Worm (Caenorhabditis elegans) whole organism, L4 larva: ENCODE data around the gene F07A11.1.

Experiments
- F10B5.3 ChIP-seq: sonication (generic microtip); optimal IDR thresholded peaks from 2 replicates; lab custom pipeline; 2016; ENCODE audit warnings: mild to moderate bottlenecking, missing genetic modification characterization, missing compliant biosample characterization
- F26F4.8 ChIP-seq: fragments of 200-800 bp; sonication (Bioruptor generic); conservative IDR thresholded peaks from 2 replicates; pipeline ENCODE4 v1.3.6; 2022; ENCODE audit warnings: missing genetic modification characterization, missing compliant biosample characterization
- F44E2.7 ChIP-seq: fragments of 200-800 bp; sonication (Bioruptor generic); IDR thresholded peaks from 2 replicates; pipeline ENCODE4 v2.1.2; 2022; ENCODE audit warnings: missing genetic modification characterization, missing compliant biosample characterization
- F49E8.2 ChIP-seq: sonication (generic microtip); optimal IDR thresholded peaks from 2 replicates; lab custom pipeline; 2016; ENCODE audit warnings: missing compliant biosample characterization, mild to moderate bottlenecking, missing genetic modification characterization, borderline replicate concordance
- Y48G9A.11 ChIP-seq: fragments of 200-800 bp; sonication (Bioruptor generic); IDR thresholded peaks from 2 replicates; pipeline ENCODE4 v1.3.6; 2022; ENCODE audit warnings: missing genetic modification reagents, missing genetic modification characterization, missing compliant biosample characterization
- ama-1 ChIP-seq: fragments of 150-350 bp; optimal IDR thresholded peaks from 2 replicates; lab custom pipeline; 2014; ENCODE audit warnings: inconsistent platforms, mixed read lengths
- ceh-32 ChIP-seq: sonication (generic microtip); optimal IDR thresholded peaks from 2 replicates; lab custom pipeline; 2016; ENCODE audit warnings: mild to moderate bottlenecking, missing genetic modification characterization, missing compliant biosample characterization; ENCODE audit not compliant: poor library complexity
- ceh-82 ChIP-seq: sonication (generic microtip); optimal IDR thresholded peaks from 2 replicates; lab custom pipeline; 2017; ENCODE audit warnings: missing biosample characterization, missing genetic modification characterization
- daf-16 ChIP-seq, 3 experiments: sonication (generic microtip); optimal IDR thresholded peaks; 2 replicates each; lab custom pipeline; 2016 to 2017; ENCODE audit warnings: missing genetic modification characterization in 3 of 3, missing genetic modification reagents in 3 of 3, mild to moderate bottlenecking in 2 of 3, missing compliant biosample characterization in 2 of 3, missing biosample characterization in 1 of 3, moderate library complexity in 1 of 3
- daf-19 ChIP-seq: fragments of 200-800 bp; sonication (Bioruptor generic); conservative IDR thresholded peaks from 2 replicates; pipeline ENCODE4 v1.3.6; 2022; ENCODE audit warnings: missing genetic modification characterization, missing compliant biosample characterization
- daf-8 ChIP-seq: fragments of 200-800 bp; sonication (Bioruptor generic); IDR thresholded peaks from 2 replicates; pipeline ENCODE4 v1.3.6; 2022; ENCODE audit warnings: missing genetic modification characterization, missing compliant biosample characterization
- dmd-6 ChIP-seq: fragments of 200-800 bp; sonication (Bioruptor generic); IDR thresholded peaks from 2 replicates; pipeline ENCODE4 v1.3.6; 2022; ENCODE audit warnings: missing genetic modification reagents, missing genetic modification characterization, missing compliant biosample characterization
- dmd-9 ChIP-seq: fragments of 200-800 bp; sonication (Bioruptor generic); IDR thresholded peaks from 2 replicates; pipeline ENCODE4 v1.3.6; 2022; ENCODE audit warnings: missing genetic modification reagents, missing genetic modification characterization, missing compliant biosample characterization
- dpl-1 ChIP-seq: fragments of 150-350 bp; optimal IDR thresholded peaks from 2 replicates; lab custom pipeline; 2014; ENCODE audit warnings: missing biosample characterization, missing genetic modification reagents, missing genetic modification characterization
- duxl-1 ChIP-seq: sonication (generic microtip); optimal IDR thresholded peaks from 2 replicates; lab custom pipeline; 2016; ENCODE audit warnings: mild to moderate bottlenecking, missing genetic modification characterization, moderate library complexity, missing compliant biosample characterization; ENCODE audit not compliant: poor library complexity
- egl-43 ChIP-seq: fragments of 200-800 bp; sonication (Bioruptor generic); IDR thresholded peaks from 2 replicates; pipeline ENCODE4 v1.3.6; 2022; ENCODE audit warnings: missing genetic modification reagents, missing genetic modification characterization, missing compliant biosample characterization
- fos-1 ChIP-seq: fragments of 150-350 bp; optimal IDR thresholded peaks from 2 replicates; lab custom pipeline; 2014; ENCODE audit warnings: missing biosample characterization, missing genetic modification characterization
- hlh-11 ChIP-seq: fragments of 200-800 bp; sonication (Bioruptor generic); optimal IDR thresholded peaks from 2 replicates; lab custom pipeline; 2018; ENCODE audit warnings: mild to moderate bottlenecking, missing genetic modification characterization, missing compliant biosample characterization
- hmg-1.1 ChIP-seq: fragments of 200-800 bp; sonication (Bioruptor generic); IDR thresholded peaks from 2 replicates; pipeline ENCODE4 v1.3.6; 2022; ENCODE audit warnings: missing genetic modification reagents, missing genetic modification characterization, missing compliant biosample characterization
- jun-1 ChIP-seq: fragments of 150-350 bp; optimal IDR thresholded peaks from 2 replicates; lab custom pipeline; 2014; ENCODE audit warnings: missing biosample characterization, missing genetic modification reagents, missing genetic modification characterization
- lim-7 ChIP-seq: fragments of 200-800 bp; sonication (Bioruptor generic); IDR thresholded peaks from 2 replicates; pipeline ENCODE4 v1.3.6; 2022; ENCODE audit warnings: missing genetic modification characterization, missing compliant biosample characterization
- lin-1 ChIP-seq: fragments of 200-800 bp; sonication (Bioruptor generic); IDR thresholded peaks from 2 replicates; pipeline ENCODE4 v1.3.6; 2022; ENCODE audit warnings: missing genetic modification reagents, missing genetic modification characterization, missing compliant biosample characterization
- lin-13 ChIP-seq: fragments of 150-350 bp; optimal IDR thresholded peaks from 2 replicates; lab custom pipeline; 2014; ENCODE audit warnings: missing biosample characterization, missing genetic modification reagents, missing genetic modification characterization
- lin-38 ChIP-seq: fragments of 200-800 bp; sonication (Bioruptor generic); IDR thresholded peaks from 2 replicates; pipeline ENCODE4 v1.3.6; 2022; ENCODE audit warnings: missing genetic modification reagents, missing genetic modification characterization, missing compliant biosample characterization
- lsy-2 ChIP-seq, 2 experiments: fragments of 150-350 bp in 1 of 2; sonication (generic microtip) in 1 of 2; optimal IDR thresholded peaks; 2 replicates each; lab custom pipeline; 2014 to 2017; ENCODE audit warnings: missing biosample characterization in 2 of 2, missing genetic modification characterization in 2 of 2
- mdl-1 ChIP-seq, 2 experiments: fragments of 150-350 bp in 1 of 2; sonication (generic microtip) in 1 of 2; optimal IDR thresholded peaks; 2 replicates each; lab custom pipeline; 2014 to 2017; ENCODE audit warnings: missing biosample characterization in 2 of 2, missing genetic modification characterization in 2 of 2
- mdt-29 ChIP-seq: fragments of 200-800 bp; sonication (Bioruptor generic); IDR thresholded peaks from 2 replicates; pipeline ENCODE4 v1.3.6; 2022; ENCODE audit warnings: missing genetic modification reagents, missing genetic modification characterization, missing compliant biosample characterization
- mes-2 ChIP-seq: sonication (generic microtip); optimal IDR thresholded peaks from 2 replicates; lab custom pipeline; 2016; ENCODE audit warnings: missing genotype, mild to moderate bottlenecking, missing genetic modification characterization, missing compliant biosample characterization; ENCODE audit not compliant: poor library complexity, severe bottlenecking
- nhr-11 ChIP-seq: fragments of 150-350 bp; optimal IDR thresholded peaks from 2 replicates; lab custom pipeline; 2014; ENCODE audit warnings: missing biosample characterization, missing genetic modification characterization
- nhr-111 ChIP-seq: fragments of 200-800 bp; sonication (Bioruptor generic); optimal IDR thresholded peaks from 2 replicates; lab custom pipeline; 2018; ENCODE audit warnings: mild to moderate bottlenecking, missing genetic modification characterization, missing compliant biosample characterization
- nhr-25 ChIP-seq: sonication (generic microtip); optimal IDR thresholded peaks from 2 replicates; lab custom pipeline; 2017; ENCODE audit warnings: missing genetic modification characterization, mild to moderate bottlenecking, missing compliant biosample characterization, antibody characterized with exemption, moderate library complexity, borderline replicate concordance; ENCODE audit not compliant: insufficient read depth
- nhr-41 ChIP-seq: fragments of 200-800 bp; sonication (Bioruptor generic); IDR thresholded peaks from 2 replicates; pipeline ENCODE4 v1.3.6; 2022; ENCODE audit warnings: missing genetic modification reagents, missing genetic modification characterization, missing compliant biosample characterization
- nhr-42 ChIP-seq: fragments of 200-800 bp; sonication (Bioruptor generic); IDR thresholded peaks from 2 replicates; pipeline ENCODE4 v1.3.6; 2022; ENCODE audit warnings: missing genetic modification characterization, missing compliant biosample characterization
- nhr-48 ChIP-seq: sonication (generic microtip); optimal IDR thresholded peaks from 2 replicates; lab custom pipeline; 2016; ENCODE audit warnings: mild to moderate bottlenecking, missing genetic modification characterization, missing compliant biosample characterization
- nhr-6 ChIP-seq: fragments of 150-350 bp; optimal IDR thresholded peaks from 2 replicates; lab custom pipeline; 2014; ENCODE audit warnings: missing biosample characterization, missing genetic modification characterization
- nhr-76 ChIP-seq: fragments of 150-350 bp; optimal IDR thresholded peaks from 2 replicates; lab custom pipeline; 2014; ENCODE audit warnings: missing biosample characterization, missing genetic modification characterization
- php-3 ChIP-seq: fragments of 200-800 bp; sonication (Bioruptor generic); IDR thresholded peaks from 2 replicates; pipeline ENCODE4 v1.3.6; 2022; ENCODE audit warnings: missing genetic modification reagents, missing genetic modification characterization, missing compliant biosample characterization
- skn-1 ChIP-seq: fragments of 150-350 bp; optimal IDR thresholded peaks from 2 replicates; lab custom pipeline; 2014; ENCODE audit warnings: missing biosample characterization, missing genetic modification characterization
- snpc-1.2 ChIP-seq: fragments of 200-800 bp; sonication (Bioruptor generic); IDR thresholded peaks from 2 replicates; pipeline ENCODE4 v1.3.6; 2022; ENCODE audit warnings: missing genetic modification reagents, missing genetic modification characterization, missing compliant biosample characterization
- spr-1 ChIP-seq: sonication (generic microtip); optimal IDR thresholded peaks from 2 replicates; lab custom pipeline; 2016; ENCODE audit warnings: mild to moderate bottlenecking, missing genetic modification characterization, missing compliant biosample characterization
- unc-130 ChIP-seq: sonication (generic microtip); optimal IDR thresholded peaks from 2 replicates; lab custom pipeline; 2016; ENCODE audit warnings: missing genetic modification reagents, missing genetic modification characterization, missing compliant biosample characterization
- unc-62 ChIP-seq, 3 experiments: fragments of 150-350 bp in 1 of 3; sonication (generic microtip); optimal IDR thresholded peaks in 2 of 3; peaks in 1 of 3; 1 replicate in 1 of 3; 2 replicates in 2 of 3; lab custom pipeline; 2014 to 2017; ENCODE audit warnings: missing biosample characterization in 3 of 3, missing genetic modification characterization in 3 of 3, missing genetic modification reagents in 3 of 3, missing genotype in 1 of 3
- zfp-2 ChIP-seq: sonication (generic microtip); optimal IDR thresholded peaks from 2 replicates; lab custom pipeline; 2016; ENCODE audit warnings: mild to moderate bottlenecking, missing genetic modification characterization, missing compliant biosample characterization
- zfp-3 ChIP-seq: fragments of 200-800 bp; sonication (Bioruptor generic); conservative IDR thresholded peaks from 2 replicates; pipeline ENCODE4 v1.3.6; 2022; ENCODE audit warnings: missing genetic modification reagents, missing genetic modification characterization, missing compliant biosample characterization
- ztf-11 ChIP-seq: fragments of 150-350 bp; optimal IDR thresholded peaks from 2 replicates; lab custom pipeline; 2014; ENCODE audit warnings: missing biosample characterization, missing genetic modification characterization
- ztf-7 ChIP-seq: fragments of 150-350 bp; optimal IDR thresholded peaks from 2 replicates; lab custom pipeline; 2014; ENCODE audit warnings: missing biosample characterization, missing genetic modification characterization

The F07A11.1 gene

DNA sequence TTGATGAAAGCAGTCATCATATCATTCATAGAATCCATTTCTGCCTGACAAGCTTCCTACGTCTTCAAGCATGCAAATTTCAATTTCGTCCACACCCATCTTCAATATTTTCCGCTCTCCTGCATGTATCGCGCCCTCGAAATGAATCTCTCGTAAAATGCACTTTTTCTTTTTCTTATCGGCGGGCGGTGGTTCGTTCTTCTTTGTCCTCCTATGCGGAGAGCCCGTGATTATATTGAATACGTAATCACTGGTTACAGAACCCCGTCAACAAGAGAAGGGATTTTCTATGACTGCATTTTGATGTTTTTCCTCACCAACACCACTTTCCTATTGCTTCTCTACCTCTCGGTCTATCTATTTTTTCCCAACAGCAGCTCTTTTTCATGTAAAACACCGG lies 44.7 kb upstream of the F07A11.1 start (continued):
- TF ChIP-seq mes-2 (tag; lab: Kevin White, UChicago) (peak; percentile 24), lim-7 (GFP tag; lab: Robert Waterston, UW) (0 out of 2 replicates have a peak, but pooled peaks have one; percentile 50), snpc-1.2 (GFP tag; lab: Robert Waterston, UW) (no peak), lin-38 (GFP tag; lab: Robert Waterston, UW) (no peak), ztf-11 (tag; lab: Kevin White, UChicago) (no peak), unc-62 (GFP tag; optimal IDR thresholded peaks at IDR 0.05 in 1 of 2; lab: Kevin White, UChicago) (peak in 1 of 2 experiments; percentile 25), unc-62 (tag; optimal IDR thresholded peaks at IDR 0.05; lab: Kevin White, UChicago) (no peak), nhr-25 (tag; lab: Kevin White, UChicago) (no peak), zfp-2 (tag; lab: Kevin White, UChicago) (no peak), nhr-76 (tag; lab: Kevin White, UChicago) (no peak), php-3 (GFP tag; lab: Robert Waterston, UW) (0 out of 2 replicates have a peak, but pooled peaks have one; percentile 24), nhr-111 (GFP tag; lab: Kevin White, UChicago) (no peak), F10B5.3 (tag; lab: Kevin White, UChicago) (no peak), mdt-29 (GFP tag; lab: Robert Waterston, UW) (no peak), duxl-1 (tag; lab: Kevin White, UChicago) (no peak), nhr-41 (GFP tag; lab: Robert Waterston, UW) (no peak), spr-1 (tag; lab: Kevin White, UChicago) (no peak), daf-16 (GFP tag; optimal IDR thresholded peaks at IDR 0.05; lab: Kevin White, UChicago) (no peak), daf-16 (tag; optimal IDR thresholded peaks at IDR 0.05; lab: Kevin White, UChicago) (peak; percentile 41), lin-13 (GFP tag; lab: Kevin White, UChicago) (no peak), F44E2.7 (GFP tag; lab: Robert Waterston, UW) (no peak), egl-43 (GFP tag; lab: Robert Waterston, UW) (0 out of 2 replicates have a peak, but pooled peaks have one; percentile 45), dmd-6 (GFP tag; lab: Robert Waterston, UW) (no peak), fos-1 (no peak), ceh-82 (tag; lab: Kevin White, UChicago) (no peak), hmg-1.1 (GFP tag; lab: Robert Waterston, UW) (no peak), lsy-2 (tag; optimal IDR thresholded peaks at IDR 0.05; lab: Kevin White, UChicago) (no peak), F26F4.8 (GFP tag; lab: Robert Waterston, UW) (0 out of 2 replicates have a peak, but pooled peaks have one; percentile 14), F49E8.2 (tag; lab: Kevin White, UChicago) (no peak), dpl-1 (GFP tag; lab: Kevin White, UChicago) (no peak), nhr-11 (tag; lab: Kevin White, UChicago) (no peak)

DNA sequence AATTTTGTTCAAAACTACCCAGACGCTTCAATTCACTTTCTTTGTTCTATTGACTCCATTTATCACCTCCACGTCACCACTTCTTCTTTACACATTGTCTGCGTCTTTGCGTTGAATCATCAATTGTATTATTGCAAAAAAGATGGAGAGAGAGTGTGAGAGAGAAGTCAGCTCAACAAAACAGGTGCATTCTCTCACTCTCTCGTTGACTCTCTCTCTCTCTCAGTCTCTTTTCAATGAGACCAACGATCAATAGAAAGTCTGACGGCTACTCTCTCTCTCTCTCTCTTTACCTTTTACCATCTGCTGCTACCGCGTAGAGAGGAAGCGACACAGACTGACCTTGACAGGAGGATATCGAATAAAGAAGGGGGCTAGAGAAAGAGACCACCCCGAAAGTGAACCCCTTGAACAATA lies 43.8 kb upstream of the F07A11.1 start:
- no peak for TF ChIP-seq unc-130 (GFP tag; lab: Kevin White, UChicago)
- TF ChIP-seq dmd-9 (GFP tag; lab: Robert Waterston, UW): peak; percentile 60; the same call in 1 of the 2 replicates
- TF ChIP-seq ceh-32 (tag; lab: Kevin White, UChicago): no peak
- TF ChIP-seq unc-62 (GFP tag; optimal IDR thresholded peaks at IDR 0.05 in 1 of 2; lab: Kevin White, UChicago): peak in 1 of 2 experiments; percentile 100
- no peak for TF ChIP-seq unc-62 (tag; optimal IDR thresholded peaks at IDR 0.05; lab: Kevin White, UChicago)
- TF ChIP-seq nhr-6: peak; percentile 96
- TF ChIP-seq zfp-3 (GFP tag; lab: Robert Waterston, UW): no peak
- TF ChIP-seq lsy-2 (tag; optimal IDR thresholded peaks at IDR 0.05; lab: Kevin White, UChicago): peak; percentile 82 to 83
- TF ChIP-seq ztf-7 (tag; lab: Kevin White, UChicago): no peak
- peak; percentile 92 for TF ChIP-seq nhr-48 (tag; lab: Kevin White, UChicago)
- no peak for TF ChIP-seq Y48G9A.11
- TF ChIP-seq daf-16 (GFP tag; optimal IDR thresholded peaks at IDR 0.05; lab: Kevin White, UChicago): peak in 1 of 2 experiments; percentile 48
- peak; percentile 76 for TF ChIP-seq daf-16 (tag; optimal IDR thresholded peaks at IDR 0.05; lab: Kevin White, UChicago)
- TF ChIP-seq daf-19 (GFP tag; lab: Robert Waterston, UW): no peak
- peak; percentile 32 for TF ChIP-seq dpl-1 (GFP tag; lab: Kevin White, UChicago)
- 0 out of 2 replicates have a peak, but pooled peaks have one; percentile 45 for TF ChIP-seq php-3 (GFP tag; lab: Robert Waterston, UW)
- peak; percentile 95 for TF ChIP-seq hlh-11 (tag; lab: Kevin White, UChicago)
- TF ChIP-seq F26F4.8 (GFP tag; lab: Robert Waterston, UW): no peak
- no peak for TF ChIP-seq nhr-76 (tag; lab: Kevin White, UChicago)
- no peak for TF ChIP-seq nhr-42 (GFP tag; lab: Robert Waterston, UW)
- TF ChIP-seq jun-1 (tag; lab: Kevin White, UChicago): peak; percentile 81
- TF ChIP-seq daf-8 (GFP tag; lab: Robert Waterston, UW): no peak
- TF ChIP-seq nhr-11 (tag; lab: Kevin White, UChicago): peak; percentile 86
- peak; percentile 88 for TF ChIP-seq ama-1 (lab: Kevin White, UChicago)
- TF ChIP-seq skn-1: no peak
- TF ChIP-seq lin-1: 0 out of 2 replicates have a peak, but pooled peaks have one; percentile 15
- peak; percentile 16 to 92 for TF ChIP-seq mdl-1 (tag; optimal IDR thresholded peaks at IDR 0.05; lab: Kevin White, UChicago)
- 0 out of 2 replicates have a peak, but pooled peaks have one; percentile 28 for TF ChIP-seq snpc-1.2 (GFP tag; lab: Robert Waterston, UW)
